Fruit fly (Drosophila melanogaster) Kc167 (cell line): ENCODE data around the gene Acp76A.

Experiments used
- psq ChIP-seq: fragments of >200 bp; optimal IDR thresholded peaks from 2 replicates; lab custom pipeline; 2017; ENCODE audit warnings: missing external identifiers
- ttk ChIP-seq: sonication (Bioruptor generic); optimal IDR thresholded peaks from 2 replicates; lab custom pipeline; 2017; ENCODE audit warnings: missing external identifiers

dm6 chr3L:19073029-19073908 lies 21.4 kb upstream of the Acp76A start:
- TF ChIP-seq ttk = no peak
- TF ChIP-seq psq (lab: Kevin White, UChicago) = no peak
